Fruit fly (Drosophila melanogaster): ENCODE results near the gene CG32110.

dm6 chr3L:12835511-12836479 lies 27.3 kb downstream of the CG32110 start:
- TF ChIP-seq toe (GFP tag; optimal IDR thresholded peaks at IDR 0.05) = no peak
- no peak for TF ChIP-seq bab1 (GFP tag; optimal IDR thresholded peaks at IDR 0.05)
- no peak for TF ChIP-seq cic (GFP tag; optimal IDR thresholded peaks at IDR 0.05)

Data from whole organism, adult.